Worm (Caenorhabditis elegans) whole organism, L2 larva: ENCODE results near the gene slc-25A10.

Experiments
- F13H6.1 ChIP-seq: sonication (generic microtip); optimal IDR thresholded peaks from 2 replicates; lab custom pipeline; 2016; ENCODE audit warnings: missing genetic modification characterization, missing compliant biosample characterization
- ceh-82 ChIP-seq: fragments of 150-350 bp; optimal IDR thresholded peaks from 2 replicates; lab custom pipeline; 2014; ENCODE audit warnings: missing biosample characterization, missing genetic modification characterization
- elt-3 ChIP-seq: sonication (generic microtip); optimal IDR thresholded peaks from 2 replicates; lab custom pipeline; 2017; ENCODE audit warnings: missing biosample characterization, missing genetic modification characterization

DNA sequence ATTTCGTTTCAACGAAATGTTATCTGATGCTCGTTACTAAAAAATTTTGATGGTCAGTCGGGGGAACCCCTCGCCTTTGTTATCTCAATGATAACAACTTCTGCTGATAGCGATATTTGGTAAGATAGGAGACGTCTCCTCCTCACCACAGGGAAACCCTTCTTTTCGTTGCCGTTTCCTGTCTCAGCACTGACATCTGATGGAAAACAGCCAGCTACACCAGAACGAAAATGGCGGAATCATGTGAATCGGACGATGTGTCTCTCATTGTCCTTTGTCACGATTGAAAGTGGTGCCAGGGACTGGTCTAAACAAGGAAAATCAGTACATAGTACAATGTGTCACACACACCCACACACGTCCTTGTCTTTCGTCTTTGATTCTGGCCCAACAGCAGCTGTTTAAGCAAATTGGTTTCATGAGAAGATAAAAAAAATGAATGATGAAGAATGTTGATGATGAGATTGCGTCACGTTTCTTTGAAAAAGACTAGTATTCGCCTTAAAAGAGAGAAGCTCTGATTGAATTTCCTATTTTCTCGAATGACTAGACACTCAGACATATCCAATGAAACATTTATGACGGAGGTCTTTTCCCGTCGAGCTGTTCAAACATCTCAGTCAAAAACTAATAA, 11.0 kb upstream of the slc-25A10 start:
- TF ChIP-seq elt-3 (tag; lab: Kevin White, UChicago) (peak; percentile 14), F13H6.1 (peak; percentile 68), ceh-82 (tag; lab: Kevin White, UChicago) (no peak)
